Worm (Caenorhabditis elegans) whole organism, L4/young adult: ENCODE data around the gene lelo-1.

ENCODE experiments used
- W03F9.2 ChIP-seq: fragments of 150-350 bp; optimal IDR thresholded peaks from 2 replicates; lab custom pipeline; 2014; ENCODE audit warnings: missing biosample characterization, missing genetic modification characterization
- dao-5 ChIP-seq: sonication (generic microtip); optimal IDR thresholded peaks from 2 replicates; lab custom pipeline; 2016; ENCODE audit warnings: missing genotype, missing genetic modification characterization, moderate library complexity, missing compliant biosample characterization
- him-1 ChIP-seq: sonication (generic microtip); optimal IDR thresholded peaks from 2 replicates; lab custom pipeline; 2016; ENCODE audit warnings: missing genotype, missing genetic modification reagents, missing genetic modification characterization, missing compliant biosample characterization

lelo-1 gene

DNA sequence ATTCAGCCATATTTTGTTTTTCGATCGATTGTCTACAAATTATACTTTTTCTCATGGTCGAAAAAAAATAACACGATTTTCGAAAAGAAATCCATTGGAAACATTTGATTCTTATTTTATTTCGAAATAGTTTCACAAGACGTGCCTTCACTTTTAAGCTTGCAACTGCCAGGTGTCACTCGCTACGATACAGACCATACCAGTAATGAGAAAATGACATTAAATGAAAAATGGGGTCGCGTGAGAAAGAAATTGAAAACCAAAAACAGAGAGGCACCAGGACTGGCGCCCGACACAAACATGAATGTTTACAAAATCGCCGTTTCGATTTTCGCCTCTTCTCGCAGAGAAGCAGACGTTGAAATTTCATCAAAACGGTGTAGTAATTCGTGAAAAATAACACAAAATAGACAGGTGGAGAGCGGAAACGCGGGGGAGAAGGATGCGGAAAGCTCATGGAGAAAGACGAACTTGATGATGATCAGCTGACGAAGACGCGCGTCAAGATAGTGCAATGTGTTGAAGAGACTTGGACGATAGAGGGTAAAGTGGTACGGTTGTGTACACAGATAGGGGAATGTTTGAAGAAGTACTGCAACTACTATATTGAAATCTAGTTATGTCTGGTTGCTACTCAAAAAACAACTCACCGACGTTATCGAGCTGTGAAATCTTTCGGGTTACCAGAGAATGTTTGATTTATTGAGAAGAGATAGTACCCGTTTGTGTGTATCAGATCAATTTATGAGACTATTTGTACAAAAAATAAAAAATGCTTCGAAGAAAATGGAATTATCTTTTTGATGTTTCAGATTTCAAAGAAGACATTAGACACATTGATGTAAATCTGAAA lies 9.8 kb upstream of the lelo-1 start:
- TF ChIP-seq W03F9.2 (tag; lab: Kevin White, UChicago), result no peak
- no peak for TF ChIP-seq him-1 (tag; lab: Kevin White, UChicago)
- TF ChIP-seq dao-5 (tag; lab: Kevin White, UChicago), result no peak

DNA sequence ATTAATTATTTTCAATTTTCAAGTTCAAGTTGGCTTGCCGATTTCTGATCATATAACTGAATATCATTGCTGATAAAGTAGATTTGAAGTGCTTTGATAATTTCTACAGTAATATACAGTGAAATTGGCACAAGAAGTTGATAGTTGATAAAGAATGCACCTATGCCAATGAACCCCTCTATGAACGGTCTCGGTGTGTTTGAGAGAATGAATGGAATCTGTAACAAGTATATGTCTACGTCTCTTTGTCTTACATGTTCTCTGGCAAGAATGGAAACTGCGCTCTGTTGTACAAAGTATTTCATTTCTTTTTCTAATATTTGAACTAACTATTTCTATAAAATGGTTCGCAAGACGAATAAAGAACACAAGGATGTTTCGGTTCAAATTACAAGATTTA lies 4.4 kb upstream of the lelo-1 start, which contains the start of gene T24H7.8:
Gene T24H7.8, plus strand, starts transcription at position 301 of the 400 bp plus-strand sequence.
- TF ChIP-seq dao-5 (tag; lab: Kevin White, UChicago) (no peak), W03F9.2 (tag; lab: Kevin White, UChicago) (no peak), him-1 (tag; lab: Kevin White, UChicago) (no peak)

DNA sequence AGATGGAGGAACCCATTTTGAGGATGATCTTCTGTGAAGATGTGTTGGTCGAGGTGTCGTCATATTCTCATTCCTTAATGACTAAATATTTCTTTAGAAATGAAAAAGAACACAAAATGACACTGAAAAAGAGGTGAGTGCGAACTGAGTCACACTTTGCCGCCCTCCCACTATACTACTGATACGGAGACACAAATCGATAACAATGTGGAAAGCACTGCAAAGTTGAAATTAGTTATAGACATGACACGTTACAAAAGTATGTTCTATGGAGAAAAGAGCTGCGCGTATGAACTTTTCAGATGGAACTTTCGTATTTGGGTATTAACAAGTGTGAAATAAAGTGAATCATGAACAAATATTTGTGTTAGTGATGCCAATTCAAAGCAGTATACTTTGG lies 2.0 kb upstream of the lelo-1 start, which contains the start of gene tat-4:
Gene tat-4, minus strand, starts transcription at position 117 of the 400 bp plus-strand sequence.
- TF ChIP-seq him-1 (tag; lab: Kevin White, UChicago) (no peak), W03F9.2 (tag; lab: Kevin White, UChicago) (no peak), dao-5 (tag; lab: Kevin White, UChicago) (no peak)

DNA sequence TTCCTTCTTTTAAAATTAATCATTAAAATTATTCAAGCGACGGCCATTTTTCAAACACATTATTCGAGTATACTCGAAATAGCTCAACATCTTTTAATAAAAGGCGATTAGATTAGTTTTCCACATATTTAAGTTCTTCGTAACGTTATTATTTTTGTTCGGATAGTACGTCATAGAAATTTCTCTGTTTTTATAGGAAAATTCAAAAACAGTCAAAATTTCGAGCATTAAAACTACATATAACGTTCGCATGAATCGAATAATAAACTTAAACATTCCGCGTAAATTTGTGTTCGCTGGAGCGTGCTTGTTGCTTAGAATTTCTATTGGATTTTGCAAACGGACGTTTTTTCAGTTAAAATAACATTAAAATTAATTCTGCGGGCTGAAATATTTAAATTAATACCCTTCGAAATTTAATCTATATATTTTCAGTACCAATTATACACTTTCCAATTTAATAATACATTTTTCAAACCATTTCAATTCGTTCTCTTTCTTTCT lies 903 bp upstream of the lelo-1 start, which contains the start of gene blos-4:
Gene blos-4, plus strand, starts transcription at position 51 of the 504 bp plus-strand sequence.
- TF ChIP-seq W03F9.2 (tag; lab: Kevin White, UChicago) (no peak), him-1 (tag; lab: Kevin White, UChicago) (no peak), dao-5 (tag; lab: Kevin White, UChicago) (no peak)

DNA sequence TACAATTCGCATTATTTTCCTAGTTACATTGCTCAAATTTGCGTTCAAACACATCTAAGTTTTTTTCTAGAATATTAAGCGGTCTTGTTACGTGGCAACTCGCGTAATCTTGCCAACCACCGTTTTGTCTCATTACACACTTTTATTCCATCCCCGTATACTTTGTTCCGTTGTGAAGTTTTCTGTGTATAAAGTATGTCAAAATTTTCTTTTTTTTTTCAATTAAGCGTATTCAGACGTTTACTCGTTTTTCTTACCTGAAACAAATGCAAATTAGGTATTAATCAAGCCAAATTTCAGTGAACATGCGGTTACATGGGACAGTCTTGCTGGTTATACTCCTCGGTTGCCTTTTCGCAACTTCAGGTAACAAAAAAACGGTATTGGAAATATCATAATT lies 857 bp downstream of the lelo-1 start, which contains the start of gene T24H7.2:
Gene T24H7.2, plus strand, starts transcription at position 301 of the 400 bp plus-strand sequence.
- TF ChIP-seq W03F9.2 (tag; lab: Kevin White, UChicago), result no peak

DNA sequence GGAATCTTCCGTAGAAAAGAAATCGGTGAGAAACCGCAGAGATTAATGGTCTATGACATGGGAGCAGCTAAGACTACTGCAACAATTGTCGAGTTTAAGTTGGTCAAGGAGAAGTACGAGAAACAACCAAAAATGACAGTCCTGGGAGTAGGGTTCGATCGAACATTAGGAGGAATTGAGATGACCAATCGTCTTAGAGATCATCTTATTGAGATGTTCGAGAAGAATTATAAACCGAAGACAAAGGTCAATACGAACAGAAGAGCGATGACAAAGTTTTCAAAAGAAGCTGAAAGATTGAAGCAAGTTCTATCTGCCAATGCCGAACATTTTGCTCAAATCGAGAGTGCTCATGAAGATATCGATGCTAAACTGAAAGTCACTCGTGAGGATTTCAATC lies 1.9 kb downstream of the lelo-1 start:
- TF ChIP-seq him-1 (tag; lab: Kevin White, UChicago) (no peak), dao-5 (tag; lab: Kevin White, UChicago) (no peak), W03F9.2 (tag; lab: Kevin White, UChicago) (no peak)

DNA sequence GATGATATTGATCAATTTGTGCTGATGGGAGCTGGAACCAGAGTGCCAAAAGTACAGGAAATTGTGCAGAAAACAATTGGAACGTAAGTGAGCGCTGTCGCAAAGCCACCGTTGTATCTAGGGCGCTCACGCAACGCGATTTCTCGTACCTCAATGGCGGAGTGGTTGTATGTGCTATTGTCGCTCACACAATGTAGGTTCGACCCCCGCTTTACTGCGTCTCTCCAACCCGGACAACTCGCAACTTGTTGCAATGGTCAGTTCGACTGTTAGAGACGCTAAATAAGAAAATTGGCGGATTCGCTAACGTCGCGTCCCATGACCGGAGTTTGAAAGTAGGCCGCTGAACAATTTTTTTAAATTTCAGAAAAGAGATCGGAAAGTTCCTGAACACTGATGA lies 2.3 kb downstream of the lelo-1 start:
- TF ChIP-seq him-1 (tag; lab: Kevin White, UChicago) (no peak), dao-5 (tag; lab: Kevin White, UChicago) (peak; percentile 23)

DNA sequence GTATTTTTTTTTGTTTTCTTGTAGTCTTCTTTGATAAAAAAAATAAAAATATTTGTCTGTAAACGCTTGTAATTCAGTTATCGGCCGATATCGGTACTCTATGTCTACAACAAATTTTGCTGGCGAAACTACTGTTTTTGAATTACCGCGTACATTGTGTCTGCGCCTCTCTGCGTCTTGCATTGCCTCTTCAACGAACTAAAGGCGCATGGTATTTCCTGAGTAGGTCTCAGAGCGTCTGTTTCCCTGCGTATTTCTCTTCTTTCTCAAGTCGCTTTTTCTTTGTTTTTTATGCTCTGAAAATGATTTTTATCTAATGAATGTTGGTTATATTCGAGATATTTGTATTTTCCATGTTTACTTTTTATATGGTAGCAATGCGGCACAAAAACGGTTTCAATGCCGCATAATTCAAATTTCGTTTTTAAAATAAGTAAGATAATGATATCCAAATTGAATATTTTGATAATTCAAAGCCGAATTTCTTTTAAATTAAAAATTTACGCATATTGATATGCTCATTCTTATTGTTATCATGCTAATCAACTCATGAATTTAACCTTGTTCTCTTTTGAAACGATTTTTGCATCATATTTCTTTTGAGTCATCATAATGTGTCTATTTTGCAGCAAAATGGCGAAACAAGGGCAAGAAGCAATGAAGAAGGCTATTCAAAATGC lies 4.8 kb downstream of the lelo-1 start, which contains the start of gene phb-2:
Gene phb-2, plus strand, starts transcription at position 630 of the 680 bp plus-strand sequence.
- TF ChIP-seq dao-5 (tag; lab: Kevin White, UChicago), result no peak
- TF ChIP-seq W03F9.2 (tag; lab: Kevin White, UChicago), result peak; percentile 75
- no peak for TF ChIP-seq him-1 (tag; lab: Kevin White, UChicago)

DNA sequence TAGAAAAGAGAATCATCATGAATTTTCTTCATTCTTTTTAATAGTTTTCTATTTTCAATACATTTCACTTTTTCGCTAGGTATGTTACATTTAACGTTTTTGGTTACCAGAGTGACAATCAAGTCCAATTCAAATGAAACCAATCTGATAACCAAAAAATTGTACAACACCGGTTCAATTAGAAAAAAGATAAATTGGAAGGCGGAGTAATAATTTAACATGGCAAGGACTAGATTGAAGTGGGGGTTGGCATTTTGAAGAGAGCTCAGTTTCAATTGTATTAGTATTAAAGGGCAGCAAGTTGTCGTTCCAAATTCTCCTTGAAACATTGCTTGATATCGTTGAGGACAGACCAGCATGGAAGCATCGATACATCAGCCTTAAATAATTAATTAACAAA lies 6.6 kb downstream of the lelo-1 start:
- TF ChIP-seq dao-5 (tag; lab: Kevin White, UChicago) (no peak), W03F9.2 (tag; lab: Kevin White, UChicago) (no peak), him-1 (tag; lab: Kevin White, UChicago) (no peak)

DNA sequence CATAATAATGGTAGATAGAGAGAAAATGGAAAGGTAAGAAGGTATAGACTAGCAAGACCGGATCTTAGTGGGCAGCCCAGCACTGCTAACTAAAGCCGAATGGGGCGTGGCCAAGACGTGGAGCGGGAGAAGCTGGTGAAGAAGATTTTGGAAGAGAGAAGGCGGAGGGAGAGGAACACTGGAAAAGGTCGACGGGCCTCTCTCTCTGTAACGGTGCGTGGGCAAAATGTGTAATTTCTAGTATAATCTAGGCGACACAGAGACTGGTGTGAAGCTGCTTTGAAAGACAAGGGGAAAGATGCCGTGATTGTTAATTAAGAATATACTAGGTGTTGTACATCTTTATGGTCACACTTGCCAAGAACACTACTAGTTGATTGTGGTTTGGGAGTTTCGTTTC lies 9.9 kb downstream of the lelo-1 start, which contains the start of gene F13H8.5:
Gene F13H8.5, minus strand, starts transcription at position 101 of the 400 bp plus-strand sequence.
- TF ChIP-seq dao-5 (tag; lab: Kevin White, UChicago), result no peak
- no peak for TF ChIP-seq W03F9.2 (tag; lab: Kevin White, UChicago)
- TF ChIP-seq him-1 (tag; lab: Kevin White, UChicago), result no peak

DNA sequence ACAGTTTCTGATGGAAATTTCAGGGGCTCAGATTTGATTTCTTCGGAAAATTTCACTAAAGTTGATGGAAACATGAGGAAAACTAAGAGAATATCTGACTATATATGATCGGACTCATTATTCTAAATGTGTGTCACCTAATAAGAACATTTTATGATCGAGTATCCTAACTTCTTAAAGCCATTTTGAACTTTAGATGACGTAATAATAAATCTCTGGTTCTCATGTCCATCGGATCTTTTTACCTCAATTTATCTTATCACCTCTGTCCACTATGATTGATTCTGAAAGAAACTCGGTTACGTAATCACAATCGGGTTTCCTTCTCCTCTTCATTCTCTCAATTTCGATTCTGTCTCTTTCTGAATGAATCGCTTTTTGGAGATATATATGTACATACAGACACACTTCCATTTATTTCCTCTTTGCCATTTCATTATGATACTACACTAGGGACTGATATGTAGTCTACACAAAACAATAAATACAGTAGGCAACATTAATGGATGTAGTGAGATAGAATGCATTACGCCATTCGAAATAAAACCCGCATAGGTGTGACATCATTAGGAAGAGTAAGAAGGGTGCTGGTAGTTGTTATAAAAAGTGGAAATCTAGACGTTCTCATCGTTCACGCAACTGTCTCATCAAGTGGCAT lies 11.2 kb downstream of the lelo-1 start:
- TF ChIP-seq him-1 (tag; lab: Kevin White, UChicago) (no peak), W03F9.2 (tag; lab: Kevin White, UChicago) (no peak), dao-5 (tag; lab: Kevin White, UChicago) (no peak)

DNA sequence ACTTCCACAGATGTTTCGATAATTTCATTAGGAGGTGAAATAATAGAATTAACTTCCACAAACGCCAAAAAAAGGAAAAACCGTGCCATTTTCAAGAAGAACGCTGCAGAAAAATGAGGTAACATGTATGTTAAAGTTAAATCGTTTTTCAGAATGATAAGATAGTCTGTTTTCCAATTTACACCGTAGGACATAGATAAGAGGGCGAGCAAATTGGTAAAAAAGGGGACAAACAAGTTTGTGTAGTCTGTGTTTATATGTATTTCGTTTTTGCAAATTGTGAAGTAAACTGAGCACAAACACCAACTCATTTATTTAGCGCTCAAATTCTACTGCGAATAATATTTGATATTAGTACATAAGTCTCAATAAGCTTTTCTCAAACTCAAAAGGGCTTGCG lies 13.7 kb downstream of the lelo-1 start, which contains the start of gene F13H8.11:
Gene F13H8.11, minus strand, starts transcription at position 155 of the 400 bp plus-strand sequence.
- TF ChIP-seq him-1 (tag; lab: Kevin White, UChicago), result no peak

DNA sequence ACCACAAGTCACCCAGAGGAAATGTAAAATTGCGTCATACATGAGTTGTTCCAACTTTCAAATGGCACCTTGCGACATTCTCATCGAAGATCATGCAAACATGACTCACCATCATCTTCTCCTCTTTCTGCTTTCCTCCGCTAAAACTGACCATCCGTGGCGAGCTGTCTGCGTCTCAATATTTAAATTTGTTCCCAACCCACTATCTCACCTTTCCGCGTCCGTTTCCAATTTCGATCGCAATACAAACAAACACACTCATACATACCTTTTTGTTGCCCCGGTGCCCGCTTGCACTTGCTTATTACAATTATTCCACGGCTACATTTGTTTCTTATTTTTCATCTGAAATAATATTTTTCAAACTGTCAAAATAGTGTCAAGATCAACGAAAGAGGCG lies 14.5 kb downstream of the lelo-1 start, which contains the start of gene nmgp-1:
Gene nmgp-1, plus strand, starts transcription at position 174 of the 400 bp plus-strand sequence.
- TF ChIP-seq him-1 (tag; lab: Kevin White, UChicago) (no peak), W03F9.2 (tag; lab: Kevin White, UChicago) (no peak), dao-5 (tag; lab: Kevin White, UChicago) (no peak)
